Worm (Caenorhabditis elegans): ENCODE results near the gene C45G9.4.
"Not testable (repeated sequence)": the region's sequence is repeated elsewhere in the genome, so short reads cannot be mapped to it uniquely, and the experiment has no call there.

C45G9.4 gene

DNA sequence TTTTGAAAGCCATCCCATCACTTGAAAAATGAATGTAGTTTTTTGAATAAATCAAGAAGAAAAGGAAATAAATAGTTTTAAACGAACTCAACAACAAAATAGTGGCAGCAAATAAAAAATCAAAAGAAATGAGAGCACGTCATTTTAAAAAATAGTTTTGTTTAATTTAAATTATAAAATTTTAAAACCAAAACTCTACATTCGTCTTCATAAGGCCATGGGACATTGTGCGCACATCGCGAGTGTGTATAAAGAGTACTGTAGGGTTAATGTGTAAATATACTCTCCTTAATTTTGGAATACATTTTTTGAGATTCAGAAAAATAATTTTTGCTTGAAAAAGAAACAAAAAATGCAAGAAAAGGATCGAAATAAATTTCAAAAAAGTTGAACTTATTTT lies 10.6 kb upstream of the C45G9.4 start, which contains the start of gene C45G9.15:
Gene C45G9.15, minus strand, starts transcription at position 101 of the 400 bp plus-strand sequence.
- no peak for TF ChIP-seq flt-1 (GFP tag; IDR thresholded peaks at IDR 0.05)
- no peak for TF ChIP-seq ztf-29 (GFP tag; IDR thresholded peaks at IDR 0.05)
- TF ChIP-seq T22C8.4 (GFP tag; IDR thresholded peaks at IDR 0.05): no peak
- no peak for TF ChIP-seq tab-1 (GFP tag; IDR thresholded peaks at IDR 0.05)
- TF ChIP-seq ztf-23 (GFP tag; IDR thresholded peaks at IDR 0.05): no peak
- TF ChIP-seq klf-2 (GFP tag; conservative IDR thresholded peaks at IDR 0.05): no peak

DNA sequence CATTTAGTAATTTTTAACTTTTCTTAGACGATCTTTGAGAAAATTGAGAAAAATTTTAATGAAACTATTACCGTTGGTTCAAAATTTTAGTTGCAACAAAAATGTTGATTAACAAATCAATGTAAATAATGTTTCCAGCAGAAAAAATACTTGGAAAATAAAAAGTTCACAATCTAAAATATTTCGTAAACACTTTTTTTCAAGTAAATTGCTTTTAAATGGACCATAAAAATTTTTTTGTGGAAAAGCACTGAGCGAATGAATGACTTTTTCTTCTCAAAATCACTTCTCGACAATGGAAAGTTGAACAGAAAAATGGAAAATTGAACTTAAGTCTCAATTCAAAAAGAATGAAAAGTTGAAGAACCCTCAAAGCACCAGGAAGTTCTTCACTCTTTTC lies 9.0 kb upstream of the C45G9.4 start, which contains the start of gene C45G9.8:
Gene C45G9.8, minus strand, starts transcription at position 101 of the 400 bp plus-strand sequence.
- TF ChIP-seq ztf-29 (GFP tag; IDR thresholded peaks at IDR 0.05) (no peak), T22C8.4 (GFP tag; IDR thresholded peaks at IDR 0.05) (no peak)

DNA sequence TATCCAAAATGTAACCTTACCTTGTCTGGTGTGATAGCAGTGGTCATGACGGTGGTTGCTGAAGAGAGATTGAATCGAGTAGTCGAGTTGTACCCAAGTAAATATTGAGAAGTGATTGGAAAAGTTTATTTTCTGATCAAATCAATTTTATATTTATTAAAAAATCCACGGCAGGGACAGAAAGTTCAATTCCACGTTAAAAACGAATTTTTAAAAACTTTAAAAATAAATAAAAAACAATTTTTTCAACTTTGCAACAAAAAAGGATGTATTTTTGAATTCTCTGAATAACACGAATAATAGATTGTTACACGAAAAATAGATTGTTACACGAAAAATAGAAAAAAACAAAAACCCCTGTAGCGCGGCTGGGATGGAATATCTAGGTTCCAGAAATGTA lies 6.8 kb upstream of the C45G9.4 start, which contains the start of gene C45G9.9:
Gene C45G9.9, minus strand, starts transcription at position 101 of the 400 bp plus-strand sequence.
- TF ChIP-seq ref-1 (GFP tag; conservative IDR thresholded peaks at IDR 0.05); ztf-29 (GFP tag; IDR thresholded peaks at IDR 0.05); flt-1 (GFP tag; IDR thresholded peaks at IDR 0.05): not testable (repeated sequence)

DNA sequence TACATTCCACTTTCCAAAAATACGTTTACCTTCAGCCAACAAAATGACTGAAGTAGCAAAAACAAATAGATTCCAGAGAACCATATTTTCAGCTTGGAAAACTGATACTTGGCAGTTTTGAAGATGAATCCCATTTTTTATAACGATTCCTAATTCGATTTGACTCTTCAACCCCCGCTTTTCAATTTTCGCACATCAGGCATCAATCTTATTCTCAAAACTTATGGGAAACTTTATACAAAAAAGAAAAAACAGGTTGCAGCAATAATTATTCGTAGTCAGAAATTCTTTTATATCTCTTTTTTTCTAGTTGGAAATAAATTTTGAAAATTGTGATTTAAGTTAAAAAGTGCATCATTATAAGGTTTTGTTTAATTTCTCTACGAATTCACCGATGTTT lies 708 bp upstream of the C45G9.4 start, which contains the start of gene C45G9.10:
Gene C45G9.10, minus strand, starts transcription at position 101 of the 400 bp plus-strand sequence.
- TF ChIP-seq klf-2 (GFP tag; conservative IDR thresholded peaks at IDR 0.05) (no peak), flt-1 (GFP tag; IDR thresholded peaks at IDR 0.05) (no peak), ztf-29 (GFP tag; IDR thresholded peaks at IDR 0.05) (no peak), tab-1 (GFP tag; IDR thresholded peaks at IDR 0.05) (no peak), ref-1 (GFP tag; conservative IDR thresholded peaks at IDR 0.05) (no peak), ztf-23 (GFP tag; IDR thresholded peaks at IDR 0.05) (no peak), cog-1 (tag; optimal IDR thresholded peaks at IDR 0.05) (no peak), med-1 (GFP tag; optimal IDR thresholded peaks at IDR 0.05; ENCODE audit: insufficient read depth) (no peak), T22C8.4 (GFP tag; IDR thresholded peaks at IDR 0.05) (no peak)

DNA sequence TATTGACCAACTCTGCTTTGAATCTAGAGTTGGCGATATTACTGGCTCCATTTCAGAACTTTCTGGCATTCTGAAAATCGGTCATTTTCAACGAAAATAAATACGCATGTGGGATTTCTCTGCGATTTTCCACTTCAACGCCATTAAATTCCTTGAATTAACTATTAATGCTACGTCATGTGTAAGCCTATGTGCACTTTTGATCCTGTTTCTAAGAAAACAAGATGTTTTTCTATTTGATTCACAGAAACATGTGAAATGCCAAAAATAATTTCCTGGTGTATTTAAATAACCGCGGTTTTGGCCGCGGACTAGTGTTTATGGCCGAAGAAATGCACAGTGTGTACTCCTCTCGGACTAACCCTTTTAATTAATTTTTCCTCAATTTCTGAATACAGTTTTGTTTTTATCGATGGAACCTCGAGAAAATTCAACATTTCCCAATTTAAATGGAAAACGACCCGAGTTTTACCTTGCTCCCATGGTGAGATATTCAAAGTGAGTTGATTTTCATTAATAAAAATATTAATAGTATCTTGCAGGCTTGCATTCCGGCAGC lies 6.2 kb downstream of the C45G9.4 start, which contains the start of the genes C45G9.11 and C45G9.2:
Gene C45G9.11, minus strand, starts transcription at position 51 of the 559 bp plus-strand sequence.
Gene C45G9.2, plus strand, starts transcription at position 392 of the 559 bp plus-strand sequence.
- peak; percentile 61 for TF ChIP-seq flt-1 (GFP tag; IDR thresholded peaks at IDR 0.05)
- TF ChIP-seq ref-1 (GFP tag; conservative IDR thresholded peaks at IDR 0.05): no peak
- TF ChIP-seq T22C8.4 (GFP tag; IDR thresholded peaks at IDR 0.05): no peak
- no peak for TF ChIP-seq med-1 (GFP tag; optimal IDR thresholded peaks at IDR 0.05; ENCODE audit: insufficient read depth)
- no peak for TF ChIP-seq klf-2 (GFP tag; conservative IDR thresholded peaks at IDR 0.05)
- peak; percentile 74 for TF ChIP-seq ztf-23 (GFP tag; IDR thresholded peaks at IDR 0.05)
- TF ChIP-seq cog-1 (tag; optimal IDR thresholded peaks at IDR 0.05): peak; percentile 62
- TF ChIP-seq ztf-29 (GFP tag; IDR thresholded peaks at IDR 0.05): no peak
- no peak for TF ChIP-seq tab-1 (GFP tag; IDR thresholded peaks at IDR 0.05)

DNA sequence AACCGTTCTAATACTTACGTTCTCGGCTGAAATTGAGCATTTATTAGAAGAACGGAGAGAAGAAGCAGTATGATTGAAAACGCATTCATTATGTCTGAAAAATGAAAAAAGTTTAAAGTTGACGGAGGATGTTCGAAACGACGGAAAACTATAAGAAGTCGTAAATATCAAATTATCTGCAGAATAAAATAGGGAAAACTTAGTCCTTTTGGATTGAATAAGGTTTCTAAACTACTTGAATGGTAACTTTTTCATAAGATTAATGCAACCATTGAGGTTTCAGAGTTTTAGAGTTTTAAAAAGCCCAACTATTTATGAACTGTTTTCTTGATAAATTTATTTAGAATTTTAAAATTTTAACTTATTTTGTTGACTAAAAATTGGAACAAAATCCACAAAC lies 9.0 kb downstream of the C45G9.4 start, which contains the start of gene C45G9.12:
Gene C45G9.12, minus strand, starts transcription at position 101 of the 400 bp plus-strand sequence.
- TF ChIP-seq flt-1 (GFP tag; IDR thresholded peaks at IDR 0.05): no peak
- TF ChIP-seq klf-2 (GFP tag; conservative IDR thresholded peaks at IDR 0.05): no peak
- TF ChIP-seq med-1 (GFP tag; optimal IDR thresholded peaks at IDR 0.05; ENCODE audit: insufficient read depth): no peak
- TF ChIP-seq cog-1 (tag; optimal IDR thresholded peaks at IDR 0.05): no peak
- TF ChIP-seq T22C8.4 (GFP tag; IDR thresholded peaks at IDR 0.05): no peak
- no peak for TF ChIP-seq ref-1 (GFP tag; conservative IDR thresholded peaks at IDR 0.05)
- no peak for TF ChIP-seq ztf-23 (GFP tag; IDR thresholded peaks at IDR 0.05)
- TF ChIP-seq ztf-29 (GFP tag; IDR thresholded peaks at IDR 0.05): no peak
- no peak for TF ChIP-seq tab-1 (GFP tag; IDR thresholded peaks at IDR 0.05)

DNA sequence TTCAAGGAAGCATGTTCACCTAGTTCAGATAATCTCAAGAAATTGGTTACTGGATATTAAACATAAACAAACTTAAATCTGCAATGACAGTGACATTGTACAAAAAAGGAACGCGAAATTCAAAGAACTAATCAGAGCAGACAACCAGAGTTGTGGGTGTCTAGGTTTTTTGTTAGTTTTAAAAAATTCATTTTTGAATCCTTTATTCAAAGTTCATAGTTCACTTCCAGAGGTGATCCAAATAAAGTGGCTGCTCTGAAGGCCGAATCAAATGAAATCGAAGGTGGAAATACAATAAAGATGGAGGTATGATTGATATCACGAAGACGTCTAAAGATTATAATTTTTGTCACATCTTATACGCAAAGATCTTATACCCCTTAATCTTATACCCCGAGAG lies 11.9 kb downstream of the C45G9.4 start, which contains the start of gene ttbk-6:
Gene ttbk-6, plus strand, starts transcription at position 301 of the 400 bp plus-strand sequence.
- TF ChIP-seq klf-2 (GFP tag; conservative IDR thresholded peaks at IDR 0.05): no peak
- no peak for TF ChIP-seq flt-1 (GFP tag; IDR thresholded peaks at IDR 0.05)
- no peak for TF ChIP-seq cog-1 (tag; optimal IDR thresholded peaks at IDR 0.05)
- no peak for TF ChIP-seq ztf-29 (GFP tag; IDR thresholded peaks at IDR 0.05)
- TF ChIP-seq tab-1 (GFP tag; IDR thresholded peaks at IDR 0.05): no peak
- no peak for TF ChIP-seq T22C8.4 (GFP tag; IDR thresholded peaks at IDR 0.05)
- no peak for TF ChIP-seq ref-1 (GFP tag; conservative IDR thresholded peaks at IDR 0.05)
- TF ChIP-seq ztf-23 (GFP tag; IDR thresholded peaks at IDR 0.05): no peak
- TF ChIP-seq med-1 (GFP tag; optimal IDR thresholded peaks at IDR 0.05; ENCODE audit: insufficient read depth): no peak

- TF ChIP-seq ref-1 (GFP tag; conservative IDR thresholded peaks at IDR 0.05) (no peak), T22C8.4 (GFP tag; IDR thresholded peaks at IDR 0.05) (no peak), flt-1 (GFP tag; IDR thresholded peaks at IDR 0.05) (no peak), med-1 (GFP tag; optimal IDR thresholded peaks at IDR 0.05; ENCODE audit: insufficient read depth) (no peak), ztf-29 (GFP tag; IDR thresholded peaks at IDR 0.05) (no peak), klf-2 (GFP tag; conservative IDR thresholded peaks at IDR 0.05) (no peak), tab-1 (GFP tag; IDR thresholded peaks at IDR 0.05) (no peak), cog-1 (tag; optimal IDR thresholded peaks at IDR 0.05) (no peak), ztf-23 (GFP tag; IDR thresholded peaks at IDR 0.05) (no peak)
Observed at ce11 chrIII:5076569-5076968, 14.1 kb downstream of the C45G9.4 start.

DNA sequence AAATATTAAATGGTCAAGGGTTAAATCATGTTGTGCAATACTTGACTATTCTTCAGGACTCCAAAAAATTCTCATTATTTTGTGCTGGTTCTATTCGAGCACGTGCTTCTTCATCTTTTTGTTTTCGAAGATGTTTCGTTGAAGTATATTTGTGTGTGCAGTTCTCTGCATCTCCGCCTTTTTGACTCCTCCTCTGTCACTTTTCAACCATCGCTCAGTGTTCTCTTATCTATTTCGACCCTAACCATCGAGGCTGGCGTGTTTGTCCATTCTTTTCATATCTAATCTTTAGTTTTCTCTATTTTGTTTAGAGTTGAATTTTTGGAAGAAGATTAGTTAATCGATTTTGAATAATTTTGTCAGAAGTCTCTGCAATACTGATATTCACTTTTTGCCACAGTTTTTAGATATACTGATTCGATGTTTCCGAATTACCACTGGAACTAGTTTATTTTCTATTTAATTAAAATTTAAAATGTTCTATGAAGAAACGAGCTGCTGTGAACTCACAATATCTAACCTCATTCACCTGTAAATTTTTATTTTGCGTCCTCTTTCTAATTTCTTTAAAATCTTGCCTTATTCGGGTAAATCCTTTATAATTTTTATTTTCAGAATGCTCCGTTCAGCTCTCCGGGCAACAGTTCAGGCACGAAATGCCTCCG lies 14.8 kb downstream of the C45G9.4 start, which contains the start of gene alh-1:
Gene alh-1, plus strand, starts transcription at position 615 of the 665 bp plus-strand sequence.
- no peak for TF ChIP-seq ztf-23 (GFP tag; IDR thresholded peaks at IDR 0.05)
- TF ChIP-seq klf-2 (GFP tag; conservative IDR thresholded peaks at IDR 0.05): no peak
- TF ChIP-seq cog-1 (tag; optimal IDR thresholded peaks at IDR 0.05): no peak
- no peak for TF ChIP-seq T22C8.4 (GFP tag; IDR thresholded peaks at IDR 0.05)

Measured in whole organism, midembryonic.